Worm (Caenorhabditis elegans) whole organism, young adult: ENCODE data around the gene mrp-3.

ENCODE experiments used
- egl-18 ChIP-seq: fragments of 200-800 bp; sonication (Bioruptor generic); IDR thresholded peaks from 2 replicates; pipeline ENCODE4 v1.3.6; 2022; ENCODE audit warnings: missing genetic modification reagents, missing genetic modification characterization, missing compliant biosample characterization
- pha-4 ChIP-seq: fragments of 150-350 bp; sonication (generic microtip); optimal IDR thresholded peaks from 2 replicates; lab custom pipeline; 2014; ENCODE audit warnings: missing biosample characterization, missing genetic modification reagents, missing genetic modification characterization
- snpc-1.1 ChIP-seq: sonication (generic microtip); optimal IDR thresholded peaks from 2 replicates; lab custom pipeline; 2017; ENCODE audit warnings: missing genetic modification characterization, mild to moderate bottlenecking, missing compliant biosample characterization, antibody characterized with exemption, moderate library complexity, missing genotype, missing genetic modification reagents; ENCODE audit not compliant: insufficient read depth

DNA sequence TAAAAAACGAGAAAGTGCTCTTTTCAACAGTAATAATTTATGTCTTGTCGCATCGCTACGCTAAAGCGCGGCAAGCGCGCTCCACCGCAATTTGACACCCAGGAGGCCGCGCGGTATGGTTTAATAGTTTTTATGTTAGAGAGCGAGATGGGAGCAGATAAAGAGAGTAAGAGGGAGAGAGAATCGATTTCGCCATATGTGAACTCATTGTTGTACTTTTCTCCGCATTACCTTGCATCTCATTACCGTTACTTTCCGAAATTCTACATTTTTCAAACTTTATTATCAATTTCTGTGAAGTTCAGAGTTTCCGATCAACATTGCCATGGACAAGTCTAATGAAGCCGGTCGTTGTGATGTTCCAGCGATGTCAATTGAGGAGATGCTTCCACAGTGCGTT lies 15.7 kb downstream of the mrp-3 start, which contains the start of gene F31B9.3:
- TF ChIP-seq snpc-1.1 (no peak), egl-18 (GFP tag; lab: Robert Waterston, UW) (no peak), pha-4 (tag; lab: Kevin White, UChicago) (no peak)
